Fruit fly (Drosophila melanogaster): ENCODE measurements around the gene snk.

The snk gene

DNA sequence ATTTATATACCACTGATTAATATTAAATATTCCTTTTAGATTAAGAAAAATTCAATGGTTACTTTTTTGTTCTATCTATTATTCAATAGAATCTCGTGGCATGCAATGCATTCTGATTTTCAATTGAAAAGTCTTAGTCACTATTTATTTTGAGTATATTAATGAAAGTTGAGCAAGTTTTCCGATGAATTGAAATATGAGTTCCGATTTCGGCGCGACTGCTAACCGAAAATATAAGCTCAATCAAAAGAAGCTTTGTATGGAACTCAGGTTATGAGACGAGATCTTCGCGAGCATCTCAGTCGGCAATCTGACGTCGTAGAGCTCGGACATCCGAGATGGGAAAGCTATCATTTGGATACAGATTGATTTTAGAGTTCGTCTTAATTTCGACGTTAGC, 4.5 kb downstream of the snk start, which contains the start of gene CG11668:
Gene CG11668 (plus strand): TSS at position 301 of the 400 bp plus-strand sequence.
- TF ChIP-seq kay (GFP tag; ENCODE audit: borderline replicate concordance), result no peak
- TF ChIP-seq CG7045 (GFP tag; optimal IDR thresholded peaks at IDR 0.05), result no peak
- TF ChIP-seq ovo (GFP tag; optimal IDR thresholded peaks at IDR 0.05), result no peak
- TF ChIP-seq toe (GFP tag; optimal IDR thresholded peaks at IDR 0.05), result no peak
- no peak for TF ChIP-seq CG14711 (tag; optimal IDR thresholded peaks at IDR 0.05)
- TF ChIP-seq CG12768 (GFP tag; optimal IDR thresholded peaks at IDR 0.05), result no peak
- no peak for TF ChIP-seq Crg-1 (GFP tag; optimal IDR thresholded peaks at IDR 0.05)
- no peak for TF ChIP-seq CG33017 (tag; optimal IDR thresholded peaks at IDR 0.05)
- no peak for TF ChIP-seq Mnt (GFP tag; optimal IDR thresholded peaks at IDR 0.05)
- no peak for TF ChIP-seq CG5204 (GFP tag; optimal IDR thresholded peaks at IDR 0.05)
- no peak for TF ChIP-seq pad (GFP tag; optimal IDR thresholded peaks at IDR 0.05)
- TF ChIP-seq cic (GFP tag; optimal IDR thresholded peaks at IDR 0.05), result no peak
- no peak for TF ChIP-seq Hr96 (GFP tag; optimal IDR thresholded peaks at IDR 0.05)
- no peak for TF ChIP-seq CG11617 (GFP tag; optimal IDR thresholded peaks at IDR 0.05)
- no peak for TF ChIP-seq CG1620 (GFP tag; optimal IDR thresholded peaks at IDR 0.05)
- no peak for TF ChIP-seq CG7101 (tag; optimal IDR thresholded peaks at IDR 0.05)
- TF ChIP-seq Clk (GFP tag; optimal IDR thresholded peaks at IDR 0.05), result no peak
- TF ChIP-seq tj (GFP tag; optimal IDR thresholded peaks at IDR 0.05), result no peak

DNA sequence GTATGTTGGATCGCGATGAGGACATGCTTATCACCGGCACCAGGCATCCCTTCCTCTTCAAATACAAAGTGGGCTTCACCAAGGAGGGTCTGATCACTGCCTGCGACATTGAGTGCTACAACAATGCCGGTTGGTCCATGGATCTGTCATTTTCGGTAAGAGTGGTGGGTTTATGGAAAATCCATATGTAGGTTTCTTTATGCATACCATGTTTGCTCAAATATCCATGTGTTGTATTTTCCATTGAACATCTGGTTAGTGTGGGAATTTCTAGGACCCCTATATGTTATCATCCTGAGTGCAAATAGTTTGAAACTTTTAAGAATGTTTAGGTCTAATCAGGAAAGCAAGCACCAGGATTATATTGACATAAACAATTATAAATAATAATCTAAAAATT, 6.5 kb downstream of the snk start:
- TF ChIP-seq cic (GFP tag; optimal IDR thresholded peaks at IDR 0.05) (no peak), CG7045 (GFP tag; optimal IDR thresholded peaks at IDR 0.05) (no peak), Hr96 (GFP tag; optimal IDR thresholded peaks at IDR 0.05) (no peak), CG7101 (tag; optimal IDR thresholded peaks at IDR 0.05) (no peak), ovo (GFP tag; optimal IDR thresholded peaks at IDR 0.05) (no peak), Mnt (GFP tag; optimal IDR thresholded peaks at IDR 0.05) (no peak), CG14711 (tag; optimal IDR thresholded peaks at IDR 0.05) (no peak), CG33017 (tag; optimal IDR thresholded peaks at IDR 0.05) (no peak)

DNA sequence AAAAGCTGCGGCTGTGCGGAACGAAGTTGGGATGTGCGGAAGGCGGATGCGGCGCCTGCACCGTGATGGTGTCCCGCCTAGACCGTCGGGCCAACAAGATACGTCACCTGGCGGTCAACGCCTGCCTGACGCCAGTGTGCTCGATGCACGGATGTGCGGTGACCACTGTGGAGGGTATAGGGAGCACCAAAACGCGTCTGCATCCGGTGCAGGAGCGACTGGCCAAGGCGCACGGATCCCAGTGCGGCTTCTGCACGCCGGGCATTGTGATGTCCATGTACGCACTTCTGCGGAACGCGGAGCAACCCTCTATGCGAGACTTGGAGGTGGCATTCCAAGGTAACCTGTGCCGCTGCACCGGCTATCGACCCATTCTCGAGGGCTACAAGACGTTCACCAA, 8.9 kb downstream of the snk start:
- TF ChIP-seq Mnt (GFP tag; optimal IDR thresholded peaks at IDR 0.05), result no peak
- TF ChIP-seq CG11617 (GFP tag; optimal IDR thresholded peaks at IDR 0.05), result no peak
- no peak for TF ChIP-seq toe (GFP tag; optimal IDR thresholded peaks at IDR 0.05)

DNA sequence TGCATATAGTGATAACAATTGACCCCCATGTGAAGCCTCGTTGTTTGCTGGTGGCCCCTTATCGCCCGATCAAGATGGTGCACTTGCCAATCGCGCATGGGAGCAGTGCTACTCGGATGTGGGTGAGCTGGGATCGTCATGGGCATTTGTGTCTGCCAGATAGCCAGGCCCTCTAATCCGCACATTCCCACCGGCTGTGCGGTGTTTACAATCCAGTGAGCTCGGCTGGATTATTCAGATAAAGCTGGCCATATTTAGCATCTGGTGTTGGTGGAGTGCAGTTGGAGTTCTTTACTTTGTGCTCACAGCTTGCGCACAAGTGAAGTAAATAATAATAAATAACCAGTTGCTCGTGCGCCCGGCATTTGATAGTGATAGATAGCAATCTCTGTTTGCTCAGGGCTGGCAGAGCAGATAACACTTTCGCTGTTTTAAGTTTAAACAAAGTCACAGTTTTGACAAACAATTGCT, 9.6 kb downstream of the snk start:
- TF ChIP-seq CG11617 (GFP tag; optimal IDR thresholded peaks at IDR 0.05), result peak; percentile 77
- TF ChIP-seq tj (GFP tag; optimal IDR thresholded peaks at IDR 0.05), result no peak
- TF ChIP-seq CG7045 (GFP tag; optimal IDR thresholded peaks at IDR 0.05), result peak; percentile 85
- TF ChIP-seq ovo (GFP tag; optimal IDR thresholded peaks at IDR 0.05), result peak; percentile 4
- peak; percentile 79 for TF ChIP-seq Mnt (GFP tag; optimal IDR thresholded peaks at IDR 0.05)
- TF ChIP-seq cic (GFP tag; optimal IDR thresholded peaks at IDR 0.05), result peak; percentile 64
- TF ChIP-seq Crg-1 (GFP tag; optimal IDR thresholded peaks at IDR 0.05), result peak; percentile 76
- peak; percentile 39 for TF ChIP-seq Clk (GFP tag; optimal IDR thresholded peaks at IDR 0.05)
- peak; percentile 71 for TF ChIP-seq CG33017 (tag; optimal IDR thresholded peaks at IDR 0.05)
- no peak for TF ChIP-seq CG1620 (GFP tag; optimal IDR thresholded peaks at IDR 0.05)
- TF ChIP-seq toe (GFP tag; optimal IDR thresholded peaks at IDR 0.05), result peak; percentile 68
- TF ChIP-seq cnc (optimal IDR thresholded peaks at IDR 0.05), result no peak
- TF ChIP-seq bab1 (GFP tag; optimal IDR thresholded peaks at IDR 0.05), result no peak
- peak; percentile 62 for TF ChIP-seq CG14711 (tag; optimal IDR thresholded peaks at IDR 0.05)
- TF ChIP-seq CG12768 (GFP tag; optimal IDR thresholded peaks at IDR 0.05), result peak; percentile 78
- TF ChIP-seq CG7101 (tag; optimal IDR thresholded peaks at IDR 0.05), result peak; percentile 83
- peak; percentile 49 for TF ChIP-seq pad (GFP tag; optimal IDR thresholded peaks at IDR 0.05)
- peak; percentile 96 for TF ChIP-seq kay (GFP tag; ENCODE audit: borderline replicate concordance)
- TF ChIP-seq CG5204 (GFP tag; optimal IDR thresholded peaks at IDR 0.05), result no peak
- peak; percentile 30 for TF ChIP-seq Hr96 (GFP tag; optimal IDR thresholded peaks at IDR 0.05)

DNA sequence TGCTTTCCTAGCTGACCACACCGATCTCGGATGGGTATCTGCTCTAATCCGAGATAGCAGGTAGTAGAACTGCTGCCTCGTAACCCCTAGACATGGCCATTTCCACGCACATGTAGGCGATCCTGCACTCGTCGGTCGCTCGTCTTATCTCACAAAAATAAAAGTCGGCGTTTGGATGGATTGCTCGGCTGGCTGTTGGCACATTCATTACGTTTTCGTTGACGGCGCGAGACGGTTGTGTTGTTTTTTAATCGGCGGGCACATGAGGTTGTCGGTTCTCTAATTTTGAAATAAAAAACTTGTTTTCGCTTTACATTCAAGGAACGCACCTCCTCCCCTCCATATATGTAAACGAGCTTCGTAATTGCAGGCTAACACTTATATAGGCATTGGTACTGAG, 10.2 kb downstream of the snk start, which contains the start of gene ry:
Gene ry (plus strand): TSS at position 206 of the 400 bp plus-strand sequence.
- TF ChIP-seq CG11617 (GFP tag; optimal IDR thresholded peaks at IDR 0.05) (no peak), CG33017 (tag; optimal IDR thresholded peaks at IDR 0.05) (peak; percentile 43), kay (GFP tag; ENCODE audit: borderline replicate concordance) (no peak), pad (GFP tag; optimal IDR thresholded peaks at IDR 0.05) (no peak), cic (GFP tag; optimal IDR thresholded peaks at IDR 0.05) (peak; percentile 84), Mnt (GFP tag; optimal IDR thresholded peaks at IDR 0.05) (peak; percentile 70), Crg-1 (GFP tag; optimal IDR thresholded peaks at IDR 0.05) (no peak), CG7101 (tag; optimal IDR thresholded peaks at IDR 0.05) (no peak), CG14711 (tag; optimal IDR thresholded peaks at IDR 0.05) (no peak), bab1 (GFP tag; optimal IDR thresholded peaks at IDR 0.05) (no peak), CG5204 (GFP tag; optimal IDR thresholded peaks at IDR 0.05) (no peak), ovo (GFP tag; optimal IDR thresholded peaks at IDR 0.05) (no peak)

DNA sequence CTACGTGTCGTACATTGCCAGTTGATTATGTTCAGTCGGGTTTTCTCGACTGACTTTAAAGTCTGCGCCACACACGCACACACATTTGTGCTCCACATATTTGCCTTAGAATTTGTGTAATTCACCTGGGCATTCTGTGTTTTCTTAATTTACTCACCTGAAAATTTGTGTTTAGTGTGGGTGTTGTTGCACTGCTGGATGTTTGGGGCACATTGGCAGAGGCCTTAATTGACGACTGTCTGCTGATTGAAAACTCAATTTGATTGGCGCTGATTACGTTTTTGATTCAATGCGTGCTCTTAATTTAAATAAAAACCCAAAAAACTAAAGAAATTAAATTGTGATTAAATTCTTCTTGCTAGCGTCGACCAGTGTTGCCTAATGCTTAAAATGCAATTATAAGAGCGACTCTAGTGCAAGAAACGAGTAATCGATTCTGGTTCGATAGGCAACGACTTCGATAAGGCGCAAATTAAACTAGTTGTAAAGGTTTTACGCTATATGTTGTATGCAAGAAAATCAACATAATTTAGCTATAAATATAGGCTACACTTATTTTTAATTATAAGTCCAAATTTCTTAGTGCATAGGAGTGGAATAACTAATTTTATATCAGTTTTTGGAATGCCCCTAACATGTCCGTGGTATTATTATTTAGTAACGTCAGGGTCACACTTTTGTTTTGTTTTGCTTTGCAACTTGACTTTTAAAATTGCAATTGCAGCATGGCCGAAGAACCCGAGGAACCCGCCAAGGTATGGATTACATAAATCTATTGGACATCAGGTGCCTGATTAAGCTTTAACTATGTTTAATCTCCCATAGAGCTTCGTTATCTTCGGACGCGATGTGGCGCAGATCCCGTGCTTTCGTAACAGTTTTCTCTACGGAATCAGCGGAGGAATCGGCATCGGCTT, 12.1 kb downstream of the snk start, which contains the start of the genes CG46281 and CG46280:
Gene CG46281 (minus strand): TSS at position 51 of the 917 bp plus-strand sequence.
Gene CG46280 (minus strand): TSS at position 403 of the 917 bp plus-strand sequence.
- peak; percentile 46 for TF ChIP-seq CG11617 (GFP tag; optimal IDR thresholded peaks at IDR 0.05)
- no peak for TF ChIP-seq CG5204 (GFP tag; optimal IDR thresholded peaks at IDR 0.05)
- peak; percentile 32 for TF ChIP-seq Crg-1 (GFP tag; optimal IDR thresholded peaks at IDR 0.05)
- TF ChIP-seq Hr96 (GFP tag; optimal IDR thresholded peaks at IDR 0.05), result no peak
- no peak for TF ChIP-seq Clk (GFP tag; optimal IDR thresholded peaks at IDR 0.05)
- no peak for TF ChIP-seq toe (GFP tag; optimal IDR thresholded peaks at IDR 0.05)
- peak; percentile 23 for TF ChIP-seq tj (GFP tag; optimal IDR thresholded peaks at IDR 0.05)
- peak; percentile 33 for TF ChIP-seq pad (GFP tag; optimal IDR thresholded peaks at IDR 0.05)
- peak; percentile 49 for TF ChIP-seq CG1620 (GFP tag; optimal IDR thresholded peaks at IDR 0.05)
- peak; percentile 58 for TF ChIP-seq Mnt (GFP tag; optimal IDR thresholded peaks at IDR 0.05)
- no peak for TF ChIP-seq cnc (optimal IDR thresholded peaks at IDR 0.05)
- TF ChIP-seq kay (GFP tag; ENCODE audit: borderline replicate concordance), result peak; percentile 85
- TF ChIP-seq cic (GFP tag; optimal IDR thresholded peaks at IDR 0.05), result peak; percentile 8
- peak; percentile 1 for TF ChIP-seq CG7045 (GFP tag; optimal IDR thresholded peaks at IDR 0.05)
- TF ChIP-seq bab1 (GFP tag; optimal IDR thresholded peaks at IDR 0.05), result peak; percentile 44
- TF ChIP-seq CG12768 (GFP tag; optimal IDR thresholded peaks at IDR 0.05), result peak; percentile 31
- no peak for TF ChIP-seq CG33017 (tag; optimal IDR thresholded peaks at IDR 0.05)
- peak; percentile 59 for TF ChIP-seq CG14711 (tag; optimal IDR thresholded peaks at IDR 0.05)
- TF ChIP-seq CG7101 (tag; optimal IDR thresholded peaks at IDR 0.05), result peak; percentile 42
- TF ChIP-seq ovo (GFP tag; optimal IDR thresholded peaks at IDR 0.05), result no peak

Measured in whole organism, adult.